Fruit fly (Drosophila melanogaster) whole organism, wandering third instar larva: Measurements from ENCODE around the gene MESK4.
A peak's percentile ranks its signal among the peaks of the same experiment; 100 is the strongest.

Experiments
- Abd-B ChIP-seq: fragments of >200 bp; optimal IDR thresholded peaks from 2 replicates; lab custom pipeline; 2017; ENCODE audit warnings: missing biosample characterization, missing genetic modification characterization
- CG32264 ChIP-seq: fragments of 200-800 bp; sonication (Bioruptor generic); optimal IDR thresholded peaks from 2 replicates; lab custom pipeline; 2016; ENCODE audit warnings: missing biosample characterization, missing genetic modification characterization
- CG9705 ChIP-seq: fragments of 200-800 bp; sonication (Bioruptor generic); optimal IDR thresholded peaks from 2 replicates; lab custom pipeline; 2018; ENCODE audit warnings: missing biosample characterization, mild to moderate bottlenecking, missing genetic modification characterization
- CrebA ChIP-seq: fragments of 200-800 bp; sonication (Bioruptor generic); optimal IDR thresholded peaks from 2 replicates; lab custom pipeline; 2016; ENCODE audit warnings: missing biosample characterization, mild to moderate bottlenecking, missing genetic modification characterization, borderline replicate concordance
- Dfd ChIP-seq: fragments of >200 bp; optimal IDR thresholded peaks from 2 replicates; lab custom pipeline; 2017; ENCODE audit warnings: missing biosample characterization, missing genetic modification characterization
- Dif ChIP-seq: fragments of 200-275, 200-300 bp; sonication (Bioruptor generic); optimal IDR thresholded peaks from 2 replicates; lab custom pipeline; 2018; ENCODE audit warnings: missing biosample characterization, missing genetic modification characterization; ENCODE audit not compliant: partially characterized antibody
- HLH106 ChIP-seq: fragments of 200-800 bp; optimal IDR thresholded peaks from 3 replicates; lab custom pipeline; 2019; ENCODE audit warnings: missing biosample characterization, mild to moderate bottlenecking, missing genetic modification characterization, moderate library complexity
- Hnf4 ChIP-seq: fragments of 200-800 bp; sonication (Bioruptor generic); optimal IDR thresholded peaks from 2 replicates; lab custom pipeline; 2016; ENCODE audit warnings: missing biosample characterization, mild to moderate bottlenecking, missing genetic modification characterization
- Hr78 ChIP-seq: fragments of >200 bp; optimal IDR thresholded peaks from 2 replicates; lab custom pipeline; 2017; ENCODE audit warnings: missing biosample characterization, missing genetic modification characterization
- Hr83 ChIP-seq: fragments of 200-300 bp; sonication (Bioruptor generic); optimal IDR thresholded peaks from 2 replicates; lab custom pipeline; 2016; ENCODE audit warnings: missing biosample characterization, mild to moderate bottlenecking, missing genetic modification characterization, moderate library complexity; ENCODE audit not compliant: poor library complexity, severe bottlenecking
- Jra ChIP-seq: sonication (Bioruptor generic); optimal IDR thresholded peaks from 2 replicates; lab custom pipeline; 2016; ENCODE audit warnings: missing biosample characterization, missing genetic modification characterization
- Mio ChIP-seq: sonication (Bioruptor generic); optimal IDR thresholded peaks from 2 replicates; lab custom pipeline; 2016; ENCODE audit warnings: missing biosample characterization, missing genetic modification characterization
- N ChIP-seq: fragments of >200 bp; optimal IDR thresholded peaks from 2 replicates; lab custom pipeline; 2018; ENCODE audit warnings: missing biosample characterization, missing external identifiers, missing genetic modification characterization
- Rel ChIP-seq, 2 experiments: fragments of 200-800 bp; sonication (Bioruptor generic) in 1 of 2; optimal IDR thresholded peaks; 2 replicates in 1 of 2; 3 replicates in 1 of 2; lab custom pipeline; 2016 to 2019; ENCODE audit warnings: mild to moderate bottlenecking in 2 of 2, missing biosample characterization in 2 of 2, missing genetic modification characterization in 2 of 2, moderate library complexity in 1 of 2
- Sp1 ChIP-seq: fragments of 200-800 bp; sonication (Bioruptor generic); optimal IDR thresholded peaks from 3 replicates; lab custom pipeline; 2019; ENCODE audit warnings: missing biosample characterization, mild to moderate bottlenecking, missing genetic modification characterization, moderate library complexity
- Vsx2 ChIP-seq: fragments of 200-300, 225-300 bp; sonication (Bioruptor generic); optimal IDR thresholded peaks from 2 replicates; lab custom pipeline; 2018; ENCODE audit warnings: missing biosample characterization, missing genetic modification characterization; ENCODE audit not compliant: partially characterized antibody
- br ChIP-seq: fragments of 200-800 bp; sonication (Bioruptor generic); optimal IDR thresholded peaks from 2 replicates; lab custom pipeline; 2016; ENCODE audit warnings: missing biosample characterization, missing genetic modification characterization
- brk ChIP-seq: fragments of 200-800 bp; sonication (Bioruptor generic); optimal IDR thresholded peaks from 2 replicates; lab custom pipeline; 2016; ENCODE audit warnings: missing biosample characterization, mild to moderate bottlenecking, missing genetic modification characterization
- dl ChIP-seq, 2 experiments: fragments of 175-275, 200-275 bp in 1 of 2; fragments of 200-275 bp in 1 of 2; sonication (Bioruptor generic); optimal IDR thresholded peaks; lab custom pipeline; 2018; ENCODE audit warnings: mild to moderate bottlenecking in 2 of 2, missing biosample characterization in 2 of 2, missing genetic modification characterization in 2 of 2, moderate library complexity in 2 of 2; ENCODE audit not compliant: partially characterized antibody in 2 of 2, insufficient read depth in 1 of 2
- dmrt93B ChIP-seq: fragments of 200-800 bp; sonication (Bioruptor generic); optimal IDR thresholded peaks from 2 replicates; lab custom pipeline; 2018; ENCODE audit warnings: missing biosample characterization, mild to moderate bottlenecking, missing genetic modification characterization
- dsf ChIP-seq: sonication (Bioruptor generic); optimal IDR thresholded peaks from 2 replicates; lab custom pipeline; 2016; ENCODE audit warnings: missing biosample characterization, missing genetic modification characterization, borderline replicate concordance
- ey ChIP-seq: fragments of 200-800 bp; sonication (Bioruptor generic); optimal IDR thresholded peaks from 2 replicates; lab custom pipeline; 2016; ENCODE audit warnings: missing biosample characterization, missing genetic modification characterization
- foxo ChIP-seq, 2 experiments: fragments of 200-800 bp; sonication (Bioruptor generic); optimal IDR thresholded peaks; 2 replicates in 1 of 2; 3 replicates in 1 of 2; lab custom pipeline; 2016 to 2017; ENCODE audit warnings: missing biosample characterization in 2 of 2, missing genetic modification characterization in 2 of 2
- fru ChIP-seq: fragments of 200-800 bp; sonication (Bioruptor generic); optimal IDR thresholded peaks from 3 replicates; lab custom pipeline; 2016; ENCODE audit warnings: missing biosample characterization, mild to moderate bottlenecking, missing genetic modification characterization
- h ChIP-seq: fragments of 200-800 bp; sonication (Bioruptor generic); optimal IDR thresholded peaks from 3 replicates; lab custom pipeline; 2016; ENCODE audit warnings: missing biosample characterization, mild to moderate bottlenecking, missing genetic modification characterization
- lola ChIP-seq: fragments of >200 bp; optimal IDR thresholded peaks from 2 replicates; lab custom pipeline; 2017; ENCODE audit warnings: missing biosample characterization, missing genetic modification characterization
- pan ChIP-seq: fragments of >200 bp; optimal IDR thresholded peaks from 2 replicates; lab custom pipeline; 2017
- psq ChIP-seq: fragments of 200-800 bp; sonication (Bioruptor generic); optimal IDR thresholded peaks from 3 replicates; lab custom pipeline; 2017; ENCODE audit warnings: missing biosample characterization, mild to moderate bottlenecking, missing genetic modification characterization, moderate library complexity
- sage ChIP-seq: fragments of 200-800 bp; sonication (Bioruptor generic); optimal IDR thresholded peaks from 2 replicates; lab custom pipeline; 2016; ENCODE audit warnings: missing biosample characterization, mild to moderate bottlenecking, missing genetic modification characterization
- sv ChIP-seq: fragments of 200-800 bp; sonication (Bioruptor generic); optimal IDR thresholded peaks from 3 replicates; lab custom pipeline; 2016; ENCODE audit warnings: missing biosample characterization, missing genetic modification characterization
- usp ChIP-seq: fragments of >200 bp; optimal IDR thresholded peaks from 2 replicates; lab custom pipeline; 2017; ENCODE audit warnings: missing biosample characterization, missing genetic modification characterization
- woc ChIP-seq: sonication (Bioruptor generic); optimal IDR thresholded peaks from 2 replicates; lab custom pipeline; 2016; ENCODE audit warnings: missing biosample characterization, mild to moderate bottlenecking, missing genetic modification characterization

The MESK4 gene

dm6 chr3R:17003468-17003867 is 14.9 kb downstream of the MESK4 start:
- TF ChIP-seq Rel (GFP tag; optimal IDR thresholded peaks at IDR 0.05; lab: Kevin White, UChicago) (no peak), Rel (tag; optimal IDR thresholded peaks at IDR 0.05; lab: Kevin White, UChicago) (peak; percentile 90), Hr83 (no peak)

dm6 chr3R:17007336-17007735 is 18.7 kb downstream of the MESK4 start:
- TF ChIP-seq Sp1 (GFP tag; lab: Kevin White, UChicago) = no peak

- TF ChIP-seq Hr83 (no peak), Sp1 (GFP tag; lab: Kevin White, UChicago) (no peak), Rel (GFP tag; optimal IDR thresholded peaks at IDR 0.05; lab: Kevin White, UChicago) (no peak), Rel (tag; optimal IDR thresholded peaks at IDR 0.05; lab: Kevin White, UChicago) (peak; percentile 7), h (peak; percentile 74), Vsx2 (GFP tag; lab: Kevin White, UChicago) (peak; percentile 27), fru (peak; percentile 27)
- TF ChIP-seq, all 38 proteins: peak for 4
Observed at dm6 chr3R:17008018-17008674, 19.5 kb downstream of the MESK4 start, which contains the start of gene CG8907. CG8907 (plus strand) TSS chr3R:17008269.

dm6 chr3R:17008675-17009022 is 20.0 kb downstream of the MESK4 start:
- TF ChIP-seq brk (no peak), foxo (GFP tag; optimal IDR thresholded peaks at IDR 0.05; lab: Kevin White, UChicago) (no peak), h (no peak), N (GFP tag; lab: Kevin White, UChicago) (no peak), CrebA (GFP tag; lab: Kevin White, UChicago) (no peak), Vsx2 (GFP tag; lab: Kevin White, UChicago) (no peak), Sp1 (GFP tag; lab: Kevin White, UChicago) (no peak), Abd-B (GFP tag; lab: Kevin White, UChicago) (no peak), CG32264 (GFP tag; lab: Kevin White, UChicago) (no peak), br (no peak), psq (GFP tag; lab: Kevin White, UChicago) (no peak), HLH106 (tag; lab: Kevin White, UChicago) (no peak), dmrt93B (no peak), ey (GFP tag; lab: Kevin White, UChicago) (no peak), Mio (GFP tag; lab: Kevin White, UChicago) (no peak), dsf (GFP tag; lab: Kevin White, UChicago) (no peak), Hnf4 (GFP tag; lab: Kevin White, UChicago) (no peak), Hr78 (no peak), woc (GFP tag; lab: Kevin White, UChicago) (no peak)

- TF ChIP-seq Mio (GFP tag; lab: Kevin White, UChicago) (no peak), ey (GFP tag; lab: Kevin White, UChicago) (no peak), Dif (GFP tag; lab: Kevin White, UChicago) (no peak), Rel (GFP tag; optimal IDR thresholded peaks at IDR 0.05; lab: Kevin White, UChicago) (no peak), Rel (tag; optimal IDR thresholded peaks at IDR 0.05; lab: Kevin White, UChicago) (no peak), pan (lab: Kevin White, UChicago) (no peak), h (no peak), Sp1 (GFP tag; lab: Kevin White, UChicago) (no peak), dl (GFP tag; optimal IDR thresholded peaks at IDR 0.05; lab: Kevin White, UChicago; ENCODE audit: insufficient read depth in 1 of 2, partially characterized antibody in 2 of 2) (no peak), usp (GFP tag; lab: Kevin White, UChicago) (no peak), Dfd (GFP tag; lab: Kevin White, UChicago) (no peak), Hr78 (no peak), sv (GFP tag; lab: Kevin White, UChicago) (no peak)
- TF ChIP-seq, all 38 proteins: peak for 0
Observed at dm6 chr3R:17014276-17014675, 25.7 kb downstream of the MESK4 start, which contains the start of gene Pxd. Pxd (plus strand) TSS chr3R:17014576.

- no peak for TF ChIP-seq Hr78
- no peak for TF ChIP-seq pan (lab: Kevin White, UChicago)
- no peak for TF ChIP-seq sage (GFP tag; lab: Kevin White, UChicago)
- TF ChIP-seq Sp1 (GFP tag; lab: Kevin White, UChicago) = no peak
- no peak for TF ChIP-seq foxo (GFP tag; optimal IDR thresholded peaks at IDR 0.05; lab: Kevin White, UChicago)
- no peak for TF ChIP-seq Dif (GFP tag; lab: Kevin White, UChicago)
- no peak for TF ChIP-seq dl (GFP tag; optimal IDR thresholded peaks at IDR 0.05; lab: Kevin White, UChicago; ENCODE audit: insufficient read depth in 1 of 2, partially characterized antibody in 2 of 2)
- no peak for TF ChIP-seq usp (GFP tag; lab: Kevin White, UChicago)
- TF ChIP-seq Vsx2 (GFP tag; lab: Kevin White, UChicago) = no peak
- no peak for TF ChIP-seq sv (GFP tag; lab: Kevin White, UChicago)
- no peak for TF ChIP-seq HLH106 (tag; lab: Kevin White, UChicago)
- TF ChIP-seq lola (GFP tag; lab: Kevin White, UChicago) = no peak
- TF ChIP-seq CG9705 (GFP tag; lab: Kevin White, UChicago) = no peak
- TF ChIP-seq N (GFP tag; lab: Kevin White, UChicago) = no peak
- no peak for TF ChIP-seq Mio (GFP tag; lab: Kevin White, UChicago)
- no peak for TF ChIP-seq CG32264 (GFP tag; lab: Kevin White, UChicago)
- TF ChIP-seq fru = no peak
- TF ChIP-seq br = no peak
- no peak for TF ChIP-seq Jra (GFP tag; lab: Kevin White, UChicago)
- TF ChIP-seq brk = no peak
Observed at dm6 chr3R:17016193-17016592, 27.6 kb downstream of the MESK4 start.
